Worm (Caenorhabditis elegans) whole organism, young adult: ENCODE data around the gene npr-32.
A peak's percentile ranks its signal among the peaks of the same experiment; 100 is the strongest.

ENCODE experiments used
- B0035.1 ChIP-seq: sonication (generic microtip); optimal IDR thresholded peaks from 2 replicates; lab custom pipeline; 2016; ENCODE audit warnings: missing genetic modification characterization, mild to moderate bottlenecking, missing compliant biosample characterization, missing genotype, missing genetic modification reagents
- F10E7.11 ChIP-seq: sonication (generic microtip); optimal IDR thresholded peaks from 2 replicates; lab custom pipeline; 2017; ENCODE audit warnings: mild to moderate bottlenecking, missing genetic modification characterization, moderate library complexity, missing compliant biosample characterization
- F22D6.2 ChIP-seq: sonication (generic microtip); optimal IDR thresholded peaks from 2 replicates; lab custom pipeline; 2016; ENCODE audit warnings: mild to moderate bottlenecking, missing genetic modification characterization, missing compliant biosample characterization
- F23B12.7 ChIP-seq: sonication (generic microtip); optimal IDR thresholded peaks from 2 replicates; lab custom pipeline; 2017; ENCODE audit warnings: missing genetic modification characterization, mild to moderate bottlenecking, missing compliant biosample characterization, antibody characterized with exemption, moderate library complexity; ENCODE audit not compliant: insufficient read depth
- F37B4.10 ChIP-seq: fragments of 200-800 bp; sonication (Bioruptor generic); IDR thresholded peaks from 2 replicates; pipeline ENCODE4 v1.3.6; 2022; ENCODE audit warnings: missing genetic modification characterization, missing compliant biosample characterization
- F39B2.1 ChIP-seq: fragments of 200-800 bp; sonication (Bioruptor generic); IDR thresholded peaks from 2 replicates; pipeline ENCODE4 v1.3.6; 2022; ENCODE audit warnings: missing genetic modification reagents, missing genetic modification characterization, missing compliant biosample characterization
- F52B5.7 ChIP-seq: sonication (generic microtip); optimal IDR thresholded peaks from 2 replicates; lab custom pipeline; 2016; ENCODE audit warnings: mild to moderate bottlenecking, missing genetic modification characterization, missing compliant biosample characterization
- K11D2.4 ChIP-seq: fragments of 200-800 bp; sonication (Bioruptor generic); IDR thresholded peaks from 2 replicates; pipeline ENCODE4 v1.3.6; 2022; ENCODE audit warnings: missing genetic modification reagents, missing genetic modification characterization, missing compliant biosample characterization
- K12H6.12 ChIP-seq: fragments of 200-800 bp; sonication (Bioruptor generic); optimal IDR thresholded peaks from 2 replicates; lab custom pipeline; 2018; ENCODE audit warnings: mild to moderate bottlenecking, missing genetic modification characterization, missing compliant biosample characterization
- T07F8.4 ChIP-seq: sonication (generic microtip); optimal IDR thresholded peaks from 2 replicates; lab custom pipeline; 2016; ENCODE audit warnings: mild to moderate bottlenecking, missing genetic modification characterization, moderate library complexity, missing compliant biosample characterization
- Y67H2A.10 ChIP-seq: fragments of 200-800 bp; sonication (Bioruptor generic); conservative IDR thresholded peaks from 2 replicates; pipeline ENCODE4 v1.3.6; 2022; ENCODE audit warnings: missing genetic modification reagents, missing genetic modification characterization, missing compliant biosample characterization
- ama-1 ChIP-seq, 3 experiments: fragments of 150-350 bp in 1 of 3; sonication (generic microtip) in 2 of 3; optimal IDR thresholded peaks; 2 replicates each; lab custom pipeline; 2014 to 2018; ENCODE audit warnings: missing biosample characterization in 2 of 3, missing genetic modification characterization in 2 of 3, missing genetic modification reagents in 2 of 3
- athp-1 ChIP-seq: sonication (generic microtip); optimal IDR thresholded peaks from 2 replicates; lab custom pipeline; 2017; ENCODE audit warnings: mild to moderate bottlenecking, missing genetic modification characterization, missing compliant biosample characterization
- attf-6 ChIP-seq: fragments of 200-800 bp; sonication (Bioruptor generic); IDR thresholded peaks from 2 replicates; pipeline ENCODE4 v1.3.6; 2022; ENCODE audit warnings: missing genetic modification reagents, missing genetic modification characterization, missing compliant biosample characterization
- ccch-3 ChIP-seq: fragments of 200-800 bp; sonication (Bioruptor generic); optimal IDR thresholded peaks from 2 replicates; lab custom pipeline; 2018; ENCODE audit warnings: mild to moderate bottlenecking, missing genetic modification characterization, missing compliant biosample characterization
- egl-18 ChIP-seq: fragments of 200-800 bp; sonication (Bioruptor generic); IDR thresholded peaks from 2 replicates; pipeline ENCODE4 v1.3.6; 2022; ENCODE audit warnings: missing genetic modification reagents, missing genetic modification characterization, missing compliant biosample characterization
- hsf-1 ChIP-seq: fragments of 200-800 bp; sonication (Bioruptor generic); IDR thresholded peaks from 2 replicates; pipeline ENCODE4 v1.3.6; 2022; ENCODE audit warnings: missing genetic modification reagents, missing genetic modification characterization, missing compliant biosample characterization
- let-607 ChIP-seq, 2 experiments: fragments of 200-800 bp in 1 of 2; sonication (Bioruptor generic) in 1 of 2; sonication (generic microtip) in 1 of 2; optimal IDR thresholded peaks; 2 replicates each; lab custom pipeline; 2016 to 2018; ENCODE audit warnings: mild to moderate bottlenecking in 2 of 2, missing compliant biosample characterization in 2 of 2, missing genetic modification characterization in 2 of 2, moderate library complexity in 2 of 2, missing genotype in 1 of 2
- lin-26 ChIP-seq: fragments of 200-800 bp; sonication (Bioruptor generic); IDR thresholded peaks from 2 replicates; pipeline ENCODE4 v1.3.6; 2022; ENCODE audit warnings: missing genetic modification reagents, missing genetic modification characterization, missing compliant biosample characterization
- lsl-1 ChIP-seq: fragments of 200-800 bp; sonication (Bioruptor generic); optimal IDR thresholded peaks from 2 replicates; lab custom pipeline; 2018; ENCODE audit warnings: mild to moderate bottlenecking, missing genetic modification characterization, moderate library complexity, missing compliant biosample characterization
- mel-28 ChIP-seq: sonication (generic microtip); optimal IDR thresholded peaks from 2 replicates; lab custom pipeline; 2016; ENCODE audit warnings: borderline replicate concordance, mild to moderate bottlenecking, missing genetic modification characterization, missing compliant biosample characterization
- nfya-2 ChIP-seq: fragments of 200-800 bp; sonication (Bioruptor generic); IDR thresholded peaks from 2 replicates; pipeline ENCODE4 v1.3.6; 2022; ENCODE audit warnings: missing genetic modification reagents, missing genetic modification characterization, missing compliant biosample characterization
- nhr-80 ChIP-seq: sonication (generic microtip); optimal IDR thresholded peaks from 2 replicates; lab custom pipeline; 2016; ENCODE audit warnings: missing genetic modification characterization, missing compliant biosample characterization
- repo-1 ChIP-seq: sonication (generic microtip); optimal IDR thresholded peaks from 2 replicates; lab custom pipeline; 2017; ENCODE audit warnings: mild to moderate bottlenecking, missing genetic modification characterization, missing compliant biosample characterization
- rpc-1 ChIP-seq, 2 experiments: fragments of 150-350 bp in 1 of 2; sonication (generic microtip) in 1 of 2; optimal IDR thresholded peaks; 2 replicates each; lab custom pipeline; 2014 to 2018; ENCODE audit warnings: missing biosample characterization in 1 of 2, missing genetic modification characterization in 1 of 2, missing genetic modification reagents in 1 of 2, missing genotype in 1 of 2
- sea-2 ChIP-seq: fragments of 200-800 bp; sonication (Bioruptor generic); IDR thresholded peaks from 2 replicates; pipeline ENCODE4 v1.3.6; 2022; ENCODE audit warnings: missing genetic modification characterization, missing compliant biosample characterization
- snpc-1.1 ChIP-seq: sonication (generic microtip); optimal IDR thresholded peaks from 2 replicates; lab custom pipeline; 2017; ENCODE audit warnings: missing genetic modification characterization, mild to moderate bottlenecking, missing compliant biosample characterization, antibody characterized with exemption, moderate library complexity, missing genotype, missing genetic modification reagents; ENCODE audit not compliant: insufficient read depth
- snpc-3.4 ChIP-seq: sonication (generic microtip); optimal IDR thresholded peaks from 2 replicates; lab custom pipeline; 2017; ENCODE audit warnings: missing genetic modification characterization, mild to moderate bottlenecking, missing compliant biosample characterization, antibody characterized with exemption, moderate library complexity, missing genotype, missing genetic modification reagents
- snpc-4 ChIP-seq, 5 experiments: fragments of 150-350 bp in 1 of 5; sonication (generic microtip) in 4 of 5; optimal IDR thresholded peaks; 2 replicates each; lab custom pipeline; 2014 to 2018; ENCODE audit warnings: missing genetic modification characterization in 5 of 5, missing biosample characterization in 3 of 5, antibody characterized with exemption in 2 of 5, mild to moderate bottlenecking in 2 of 5, missing compliant biosample characterization in 2 of 5, missing genotype in 2 of 5, moderate library complexity in 2 of 5, missing genetic modification reagents in 1 of 5
- tbp1 ChIP-seq: fragments of 200-800 bp; sonication (Bioruptor generic); optimal IDR thresholded peaks from 2 replicates; lab custom pipeline; 2018; ENCODE audit warnings: mild to moderate bottlenecking, missing genetic modification characterization, missing compliant biosample characterization
- zfh-2 ChIP-seq: fragments of 200-800 bp; sonication (Bioruptor generic); conservative IDR thresholded peaks from 2 replicates; pipeline ENCODE4 v1.3.6; 2022; ENCODE audit warnings: missing genetic modification reagents, missing genetic modification characterization, missing compliant biosample characterization
- ztf-22 ChIP-seq: fragments of 200-800 bp; sonication (Bioruptor generic); optimal IDR thresholded peaks from 2 replicates; lab custom pipeline; 2018; ENCODE audit warnings: mild to moderate bottlenecking, missing genetic modification characterization, moderate library complexity, missing compliant biosample characterization

The npr-32 gene

DNA sequence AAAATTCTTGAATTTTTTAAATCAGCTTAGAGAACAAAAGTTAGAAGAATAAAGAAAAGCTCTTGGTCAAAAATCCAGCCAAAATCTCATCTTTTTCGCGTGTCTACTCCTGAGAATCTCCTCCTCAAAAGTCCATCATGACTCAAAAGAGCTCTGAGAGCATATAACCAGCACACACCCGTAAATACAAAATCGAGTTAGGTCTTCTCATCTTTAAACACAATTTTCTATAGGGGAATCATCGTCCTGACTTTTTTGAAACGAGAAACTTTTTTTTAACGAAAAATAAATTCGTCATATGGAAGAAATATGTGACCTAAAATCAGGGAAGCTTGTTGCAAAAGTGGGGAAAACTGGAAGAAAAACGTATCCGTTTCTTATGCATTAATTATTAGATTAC lies 2.6 kb upstream of the npr-32 start:
- TF ChIP-seq nfya-2 (GFP tag; lab: Robert Waterston, UW) (no peak), lsl-1 (GFP tag; lab: Kevin White, UChicago) (no peak), K11D2.4 (GFP tag; lab: Robert Waterston, UW) (no peak), mel-28 (tag; lab: Kevin White, UChicago) (no peak), Y67H2A.10 (no peak), sea-2 (GFP tag; lab: Robert Waterston, UW) (no peak), B0035.1 (no peak), F23B12.7 (tag; lab: Kevin White, UChicago) (no peak), let-607 (tag; optimal IDR thresholded peaks at IDR 0.05; lab: Kevin White, UChicago) (no peak), tbp1 (no peak), T07F8.4 (tag; lab: Kevin White, UChicago) (no peak), F37B4.10 (no peak), repo-1 (tag; lab: Kevin White, UChicago) (no peak)
- TF ChIP-seq, all 124 proteins: peak for 0

DNA sequence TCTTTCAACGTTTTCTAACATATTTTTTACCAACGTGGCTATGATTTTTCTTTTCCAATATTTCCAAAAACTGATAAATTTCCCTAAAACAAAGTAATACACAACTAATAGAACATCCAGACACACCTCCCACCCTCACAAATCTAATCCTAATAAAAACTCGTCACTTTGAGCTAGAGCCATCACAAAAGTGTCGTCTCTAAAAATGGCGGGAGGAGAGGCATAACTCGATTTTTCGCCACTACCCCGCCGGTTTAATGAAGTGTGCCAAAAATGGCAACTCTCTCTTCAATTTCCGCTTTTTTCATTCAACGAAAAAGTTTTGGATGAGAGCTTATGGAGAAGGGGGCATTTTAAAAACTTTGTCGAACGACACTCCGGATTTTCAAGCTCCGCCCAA lies 2.0 kb upstream of the npr-32 start:
- TF ChIP-seq nhr-80 (tag; lab: Kevin White, UChicago) = no peak
- no peak for TF ChIP-seq K12H6.12 (tag; lab: Kevin White, UChicago)
- TF ChIP-seq rpc-1 (optimal IDR thresholded peaks at IDR 0.05; lab: Kevin White, UChicago) = no peak
- TF ChIP-seq rpc-1 (tag; optimal IDR thresholded peaks at IDR 0.05; lab: Kevin White, UChicago) = no peak
- TF ChIP-seq ztf-22 (GFP tag; lab: Kevin White, UChicago) = no peak

DNA sequence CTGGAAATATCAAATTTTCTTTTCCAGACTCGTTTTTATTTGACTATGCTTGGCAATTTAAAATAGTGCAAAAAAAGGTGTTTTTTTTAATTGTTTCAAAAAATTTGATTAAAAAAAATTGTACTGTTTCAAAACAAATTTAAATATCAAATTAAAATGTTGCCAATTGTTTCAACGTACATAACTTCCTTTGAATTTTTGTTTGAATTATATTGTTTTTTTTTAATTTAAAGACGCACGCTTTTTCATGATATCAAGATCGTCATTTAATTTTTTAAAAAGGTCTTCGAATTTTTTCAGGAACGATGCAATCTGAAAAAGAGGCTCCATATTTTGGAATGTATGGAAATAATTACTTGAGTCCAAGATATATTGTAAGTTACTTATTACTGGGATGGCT lies 7.4 kb downstream of the npr-32 start, which contains the start of gene Y116A8B.4:
Y116A8B.4 (plus strand) TSS at position 301 of the 400 bp plus-strand sequence.
- TF ChIP-seq lin-26 (GFP tag; lab: Robert Waterston, UW) (no peak), egl-18 (GFP tag; lab: Robert Waterston, UW) (no peak), ama-1 (optimal IDR thresholded peaks at IDR 0.05; lab: Kevin White, UChicago) (no peak), ama-1 (GFP tag; optimal IDR thresholded peaks at IDR 0.05; lab: Kevin White, UChicago) (no peak), rpc-1 (optimal IDR thresholded peaks at IDR 0.05; lab: Kevin White, UChicago) (no peak), rpc-1 (tag; optimal IDR thresholded peaks at IDR 0.05; lab: Kevin White, UChicago) (no peak), ztf-22 (GFP tag; lab: Kevin White, UChicago) (no peak), F22D6.2 (tag; lab: Kevin White, UChicago) (no peak), F52B5.7 (tag; lab: Kevin White, UChicago) (no peak), F10E7.11 (tag; lab: Kevin White, UChicago) (no peak), hsf-1 (no peak), ccch-3 (GFP tag; lab: Kevin White, UChicago) (no peak), zfh-2 (GFP tag; lab: Robert Waterston, UW) (no peak), F39B2.1 (GFP tag; lab: Robert Waterston, UW) (no peak), athp-1 (no peak)
- TF ChIP-seq, all 124 proteins: peak for 0

DNA sequence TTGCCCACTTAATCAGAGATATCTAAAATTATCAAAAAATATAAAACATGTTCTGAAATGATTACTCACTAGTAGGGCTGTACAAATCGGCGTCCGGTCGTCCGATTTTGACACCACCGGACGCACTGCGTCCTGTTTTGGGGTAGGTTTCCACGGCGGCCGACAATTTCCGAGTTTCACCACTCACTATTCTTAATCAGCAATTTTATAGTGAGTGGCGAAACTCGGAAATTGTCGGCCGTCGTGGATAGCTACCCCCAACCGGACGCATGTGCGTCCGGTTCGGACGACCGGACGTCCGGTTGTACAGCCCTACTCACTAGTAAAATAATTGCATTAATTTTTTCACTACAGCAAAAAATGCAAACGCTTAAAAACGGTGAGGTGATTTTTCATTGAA lies 8.7 kb downstream of the npr-32 start:
- TF ChIP-seq attf-6 (GFP tag; lab: Robert Waterston, UW) (0 out of 2 replicates have a peak, but pooled peaks have one; percentile 39), snpc-4 (GFP tag; optimal IDR thresholded peaks at IDR 0.05; lab: Kevin White, UChicago) (peak; percentile 59), snpc-4 (tag; optimal IDR thresholded peaks at IDR 0.05; lab: Kevin White, UChicago) (peak in 3 of 4 experiments; percentile 9 to 92 (median 72)), snpc-1.1 (tag; lab: Kevin White, UChicago) (peak; percentile 69), snpc-3.4 (peak; percentile 2)
